Fruit fly (Drosophila melanogaster) whole organism: Measurements from ENCODE around the gene Ppt1.
A peak's percentile ranks its signal among the peaks of the same experiment; 100 is the strongest.

ENCODE experiments used
- CG8478 ChIP-seq: fragments of >200 bp; optimal IDR thresholded peaks from 2 replicates; lab custom pipeline; 2018; ENCODE audit warnings: inconsistent platforms
- Dll ChIP-seq: fragments of >200 bp; optimal IDR thresholded peaks from 2 replicates; lab custom pipeline; 2017
- EcR ChIP-seq, 2 experiments: fragments of >200 bp; optimal IDR thresholded peaks; 2 replicates each; lab custom pipeline; 2017; ENCODE audit warnings: missing biosample characterization in 2 of 2, missing genetic modification characterization in 2 of 2, missing genetic modification reagents in 2 of 2
- pan ChIP-seq: fragments of >200 bp; optimal IDR thresholded peaks from 2 replicates; lab custom pipeline; 2017
- psq ChIP-seq: fragments of >200 bp; optimal IDR thresholded peaks from 2 replicates; lab custom pipeline; 2017
- usp ChIP-seq: fragments of >200 bp; optimal IDR thresholded peaks from 2 replicates; lab custom pipeline; 2017; ENCODE audit warnings: missing biosample characterization, missing genetic modification characterization, mixed read lengths

Ppt1 gene

dm6 chrX:8714064-8715046, 24.3 kb upstream of the Ppt1 start, which contains the start of the genes CG2004 and CG1785:
Gene CG2004 (minus strand): TSS chrX:8714924.
Gene CG1785 (plus strand): TSS chrX:8714936.
- TF ChIP-seq EcR (GFP tag; optimal IDR thresholded peaks at IDR 0.05; lab: Kevin White, UChicago) (no peak), CG8478 (no peak), usp (GFP tag; lab: Kevin White, UChicago) (no peak)

- TF ChIP-seq Dll (peak; percentile 1), pan (no peak)
These were observed 19.3 kb upstream of the Ppt1 start, which contains the start of gene Hexo2 for dm6 chrX:8709234-8709843. Gene Hexo2 (plus strand): TSS chrX:8709652.

DNA sequence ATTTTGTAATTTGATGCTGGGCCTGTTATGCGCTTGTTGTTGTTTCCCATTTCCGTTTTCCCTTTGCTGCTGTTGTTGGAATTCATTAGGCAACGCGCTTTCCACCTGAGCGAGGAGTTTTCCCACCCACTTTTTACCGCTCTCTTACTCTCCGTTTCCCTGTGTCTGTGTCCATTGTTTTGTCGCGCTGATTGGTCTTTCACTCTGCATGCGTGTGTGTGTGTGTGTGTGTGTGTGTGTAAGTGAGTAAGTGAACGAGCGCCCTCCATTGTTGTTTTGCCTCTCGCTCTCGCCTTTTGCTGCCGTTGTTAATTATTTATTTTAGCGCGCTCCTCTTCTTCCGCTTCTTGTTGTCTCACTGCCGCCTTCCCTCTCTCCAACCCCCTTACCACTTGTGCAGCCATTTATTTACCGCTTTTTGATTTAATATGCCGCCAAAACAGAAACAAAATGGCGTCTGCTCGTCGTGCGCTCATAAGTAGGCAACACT, 6.1 kb upstream of the Ppt1 start:
- TF ChIP-seq Dll (no peak), usp (GFP tag; lab: Kevin White, UChicago) (no peak), CG8478 (no peak), psq (lab: Kevin White, UChicago) (no peak), pan (no peak), EcR (GFP tag; optimal IDR thresholded peaks at IDR 0.05; lab: Kevin White, UChicago) (no peak)

- TF ChIP-seq psq (lab: Kevin White, UChicago) (no peak), pan (no peak), Dll (no peak), usp (GFP tag; lab: Kevin White, UChicago) (no peak), CG8478 (no peak), EcR (GFP tag; optimal IDR thresholded peaks at IDR 0.05; lab: Kevin White, UChicago) (no peak)
These were observed 4.9 kb upstream of the Ppt1 start for dm6 chrX:8694823-8695492.

- no peak for TF ChIP-seq Dll
- TF ChIP-seq CG8478 = no peak
- TF ChIP-seq psq (lab: Kevin White, UChicago) = no peak
- TF ChIP-seq EcR (GFP tag; optimal IDR thresholded peaks at IDR 0.05; lab: Kevin White, UChicago) = no peak
- no peak for TF ChIP-seq pan
- TF ChIP-seq usp (GFP tag; lab: Kevin White, UChicago) = no peak
These were observed 4.2 kb upstream of the Ppt1 start for dm6 chrX:8694066-8694822.

DNA sequence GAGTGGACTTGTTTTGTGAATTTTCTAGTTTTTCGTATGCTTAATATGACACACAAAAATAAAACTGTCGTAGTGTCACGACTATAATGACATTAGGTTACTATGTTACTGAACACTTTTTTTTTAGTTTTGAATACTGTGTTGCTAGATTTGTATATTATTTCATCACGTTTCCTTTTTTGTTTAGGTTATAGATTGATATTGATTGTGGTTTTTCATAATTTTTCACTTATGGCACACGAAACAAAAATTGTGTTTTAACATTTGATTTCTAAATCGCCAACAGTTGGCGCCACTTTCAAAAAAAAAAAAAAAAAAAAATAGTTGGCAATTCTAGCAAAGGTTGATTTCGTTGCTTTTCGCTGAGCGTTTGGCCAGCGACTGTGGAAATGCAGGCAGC, 3.5 kb upstream of the Ppt1 start, which contains the start of gene CG11294:
TSS of gene CG11294 (minus strand) at position 101 of the 400 bp plus-strand sequence.
- TF ChIP-seq pan (no peak), CG8478 (no peak), usp (GFP tag; lab: Kevin White, UChicago) (no peak), Dll (no peak), psq (lab: Kevin White, UChicago) (no peak), EcR (GFP tag; optimal IDR thresholded peaks at IDR 0.05; lab: Kevin White, UChicago) (no peak)

dm6 chrX:8685394-8685793, 4.6 kb downstream of the Ppt1 start:
- TF ChIP-seq pan (no peak), EcR (GFP tag; optimal IDR thresholded peaks at IDR 0.05; lab: Kevin White, UChicago) (no peak), CG8478 (no peak), psq (lab: Kevin White, UChicago) (no peak), Dll (no peak), usp (GFP tag; lab: Kevin White, UChicago) (no peak)

dm6 chrX:8681822-8682632, 8.0 kb downstream of the Ppt1 start:
- no peak for TF ChIP-seq psq (lab: Kevin White, UChicago)
- no peak for TF ChIP-seq pan
- TF ChIP-seq EcR (GFP tag; optimal IDR thresholded peaks at IDR 0.05; lab: Kevin White, UChicago) = no peak
- TF ChIP-seq CG8478 = no peak
- TF ChIP-seq usp (GFP tag; lab: Kevin White, UChicago) = no peak
- TF ChIP-seq Dll = no peak

DNA sequence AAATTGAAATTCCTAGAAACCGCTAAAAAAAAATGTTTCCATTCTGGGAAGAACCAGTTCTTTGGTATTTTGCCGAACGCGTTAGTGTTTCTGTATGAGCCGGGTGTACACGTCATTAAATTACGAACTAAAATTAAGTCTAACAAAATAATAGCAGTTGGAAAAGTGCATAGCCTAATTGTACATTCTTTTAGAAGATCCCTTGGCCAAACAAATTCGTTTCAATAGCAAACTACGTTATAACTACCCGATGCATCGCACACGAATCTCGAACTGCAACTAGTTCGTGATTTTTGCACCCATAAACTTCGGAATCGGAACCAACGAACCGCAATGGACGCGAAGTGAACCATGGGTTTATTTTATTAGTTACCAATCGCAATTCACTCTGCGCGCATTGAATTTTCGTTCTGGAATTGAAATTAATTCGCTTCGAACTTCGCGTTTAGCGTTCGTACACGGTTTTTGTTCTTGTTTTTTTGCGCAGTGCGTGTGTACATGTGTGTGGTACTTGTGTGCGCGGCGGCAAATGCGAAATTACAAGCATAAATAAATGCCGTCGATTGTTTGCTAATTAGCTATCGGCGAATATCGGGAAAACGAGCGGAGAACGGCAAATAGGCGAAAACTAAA, 8.7 kb downstream of the Ppt1 start, which contains the start of gene CAH3:
TSS of gene CAH3 (plus strand) at position 64 of the 633 bp plus-strand sequence.
- TF ChIP-seq EcR (GFP tag; optimal IDR thresholded peaks at IDR 0.05; lab: Kevin White, UChicago) (no peak), psq (lab: Kevin White, UChicago) (no peak), Dll (no peak), usp (GFP tag; lab: Kevin White, UChicago) (no peak), CG8478 (no peak), pan (no peak)

- TF ChIP-seq psq (lab: Kevin White, UChicago) = no peak
- TF ChIP-seq EcR (GFP tag; optimal IDR thresholded peaks at IDR 0.05; lab: Kevin White, UChicago) = no peak
- TF ChIP-seq Dll = no peak
- no peak for TF ChIP-seq pan
- TF ChIP-seq CG8478 = no peak
- no peak for TF ChIP-seq usp (GFP tag; lab: Kevin White, UChicago)
These were observed 12.6 kb downstream of the Ppt1 start for dm6 chrX:8677434-8677833.
